Worm (Caenorhabditis elegans) whole organism, young adult: Measurements from ENCODE around the gene CD4.1.

ENCODE experiments used
- dox-1 ChIP-seq: fragments of 200-800 bp; sonication (Bioruptor generic); IDR thresholded peaks from 2 replicates; pipeline ENCODE4 v1.3.6; 2022; ENCODE audit warnings: missing genetic modification reagents, missing genetic modification characterization, missing compliant biosample characterization
- nfyb-1 ChIP-seq: fragments of 200-800 bp; sonication (Bioruptor generic); IDR thresholded peaks from 2 replicates; pipeline ENCODE4 v1.3.6; 2022; ENCODE audit warnings: missing genetic modification reagents, missing genetic modification characterization, missing compliant biosample characterization

- no peak for TF ChIP-seq nfyb-1 (GFP tag; lab: Robert Waterston, UW)
- TF ChIP-seq dox-1 (GFP tag; lab: Robert Waterston, UW): no peak
Measured at ce11 chrV:5653990-5654499, 47.7 kb downstream of the CD4.1 start, which contains the start of gene hex-2.
